Worm (Caenorhabditis elegans): ENCODE data around the gene ZK1290.10.

ZK1290.10 gene

ce11 chrII:7555454-7555853, 1.7 kb upstream of the ZK1290.10 start, which contains the start of gene ZK1290.14:
Gene ZK1290.14, minus strand, starts transcription at chrII:7555592.
- TF ChIP-seq ztf-11 (tag; optimal IDR thresholded peaks at IDR 0.05), result no peak
- no peak for TF ChIP-seq nhr-21 (tag; optimal IDR thresholded peaks at IDR 0.05)
- TF ChIP-seq mdl-1 (tag; optimal IDR thresholded peaks at IDR 0.05), result no peak
- peak; percentile 51 for TF ChIP-seq sem-4 (tag; optimal IDR thresholded peaks at IDR 0.05)
- TF ChIP-seq Y55F3AM.14 (GFP tag; optimal IDR thresholded peaks at IDR 0.05), result no peak
- TF ChIP-seq gmeb-1 (tag; optimal IDR thresholded peaks at IDR 0.05), result no peak
- no peak for TF ChIP-seq nhr-23 (tag; optimal IDR thresholded peaks at IDR 0.05)
- TF ChIP-seq unc-55 (GFP tag; optimal IDR thresholded peaks at IDR 0.05), result no peak

- TF ChIP-seq unc-62 (GFP tag; optimal IDR thresholded peaks at IDR 0.05), result no peak
- no peak for TF ChIP-seq ztf-4 (tag; optimal IDR thresholded peaks at IDR 0.05)
- peak; percentile 71 for TF ChIP-seq crh-2 (tag; optimal IDR thresholded peaks at IDR 0.05)
- no peak for TF ChIP-seq skn-1 (tag; optimal IDR thresholded peaks at IDR 0.05)
- no peak for TF ChIP-seq ztf-1 (GFP tag; conservative IDR thresholded peaks at IDR 0.05)
- no peak for TF ChIP-seq unc-55 (GFP tag; optimal IDR thresholded peaks at IDR 0.05)
- TF ChIP-seq lin-11 (tag; optimal IDR thresholded peaks at IDR 0.05), result no peak
- TF ChIP-seq lin-39 (tag; optimal IDR thresholded peaks at IDR 0.05), result no peak
- TF ChIP-seq nhr-11 (tag; optimal IDR thresholded peaks at IDR 0.05), result no peak
- no peak for TF ChIP-seq ceh-82 (tag; optimal IDR thresholded peaks at IDR 0.05)
- TF ChIP-seq blmp-1 (tag; optimal IDR thresholded peaks at IDR 0.05; ENCODE audit: insufficient read depth), result no peak
- no peak for TF ChIP-seq nhr-77 (tag; optimal IDR thresholded peaks at IDR 0.05)
- no peak for TF ChIP-seq ama-1 (optimal IDR thresholded peaks at IDR 0.05)
- no peak for TF ChIP-seq snpc-4 (tag; optimal IDR thresholded peaks at IDR 0.05)
- no peak for TF ChIP-seq aly-2 (tag; optimal IDR thresholded peaks at IDR 0.05)
- no peak for TF ChIP-seq mab-5 (tag; optimal IDR thresholded peaks at IDR 0.05)
- TF ChIP-seq zag-1 (tag; optimal IDR thresholded peaks at IDR 0.05), result no peak
- TF ChIP-seq sem-4 (tag; optimal IDR thresholded peaks at IDR 0.05), result no peak
- TF ChIP-seq gmeb-1 (tag; optimal IDR thresholded peaks at IDR 0.05), result peak; percentile 50
- no peak for TF ChIP-seq mbf-1 (tag; optimal IDR thresholded peaks at IDR 0.05)
- peak; percentile 6 for TF ChIP-seq Y55F3AM.14 (GFP tag; optimal IDR thresholded peaks at IDR 0.05)
- peak; percentile 16 for TF ChIP-seq nhr-21 (tag; optimal IDR thresholded peaks at IDR 0.05)
- TF ChIP-seq dmd-4 (tag; optimal IDR thresholded peaks at IDR 0.05), result no peak
- no peak for TF ChIP-seq unc-39 (tag; optimal IDR thresholded peaks at IDR 0.05)
- no peak for TF ChIP-seq peb-1 (tag; optimal IDR thresholded peaks at IDR 0.05)
- TF ChIP-seq mdl-1 (tag; optimal IDR thresholded peaks at IDR 0.05), result no peak
- TF ChIP-seq lsy-2 (tag; optimal IDR thresholded peaks at IDR 0.05), result peak in 1 of 2 experiments; percentile 6
- TF ChIP-seq lin-13 (GFP tag; optimal IDR thresholded peaks at IDR 0.05), result no peak
- peak; percentile 82 for TF ChIP-seq sma-3 (GFP tag; optimal IDR thresholded peaks at IDR 0.05)
- TF ChIP-seq egl-27 (tag; optimal IDR thresholded peaks at IDR 0.05), result peak; percentile 3
- no peak for TF ChIP-seq nhr-6 (tag; optimal IDR thresholded peaks at IDR 0.05)
- no peak for TF ChIP-seq elt-3 (tag; optimal IDR thresholded peaks at IDR 0.05)
- no peak for TF ChIP-seq nhr-23 (tag; optimal IDR thresholded peaks at IDR 0.05)
- TF ChIP-seq ztf-11 (tag; optimal IDR thresholded peaks at IDR 0.05), result no peak
- TF ChIP-seq fos-1 (tag; optimal IDR thresholded peaks at IDR 0.05), result peak; percentile 91
- TF ChIP-seq nhr-25 (tag; optimal IDR thresholded peaks at IDR 0.05), result peak; percentile 14
- no peak for TF ChIP-seq alr-1 (tag; optimal IDR thresholded peaks at IDR 0.05)
- TF ChIP-seq nhr-10 (tag; optimal IDR thresholded peaks at IDR 0.05), result no peak
- TF ChIP-seq C34F6.9 (tag; optimal IDR thresholded peaks at IDR 0.05), result no peak
- no peak for TF ChIP-seq elt-1 (tag; optimal IDR thresholded peaks at IDR 0.05)
- TF ChIP-seq sma-9 (GFP tag; optimal IDR thresholded peaks at IDR 0.05), result peak; percentile 88
- no peak for TF ChIP-seq sma-9 (tag; optimal IDR thresholded peaks at IDR 0.05)
- no peak for TF ChIP-seq R02D3.7 (tag; optimal IDR thresholded peaks at IDR 0.05)
- TF ChIP-seq F13H6.1 (tag; optimal IDR thresholded peaks at IDR 0.05), result peak; percentile 60
- TF ChIP-seq nhr-129 (tag; optimal IDR thresholded peaks at IDR 0.05), result peak; percentile 21
- TF ChIP-seq nhr-237 (tag; optimal IDR thresholded peaks at IDR 0.05), result no peak
- no peak for TF ChIP-seq ceh-16 (tag; optimal IDR thresholded peaks at IDR 0.05)
- no peak for TF ChIP-seq ZK546.5 (tag; optimal IDR thresholded peaks at IDR 0.05)
- TF ChIP-seq nhr-12 (tag; optimal IDR thresholded peaks at IDR 0.05), result no peak
Measured at ce11 chrII:7554716-7555247, 1.1 kb upstream of the ZK1290.10 start.
